Fruit fly (Drosophila melanogaster): ENCODE results near the gene CG8112.

CG8112 gene

dm6 chr3R:8746354-8746753, 33.6 kb downstream of the CG8112 start:
- TF ChIP-seq HLH106 (tag; optimal IDR thresholded peaks at IDR 0.05) (peak; percentile 76), N (GFP tag; optimal IDR thresholded peaks at IDR 0.05) (no peak), sv (GFP tag; optimal IDR thresholded peaks at IDR 0.05) (no peak), dmrt93B (GFP tag; optimal IDR thresholded peaks at IDR 0.05) (peak; percentile 41), psq (GFP tag; optimal IDR thresholded peaks at IDR 0.05) (peak; percentile 72), dl (GFP tag; optimal IDR thresholded peaks at IDR 0.05; ENCODE audit: insufficient read depth in 1 of 2, partially characterized antibody in 2 of 2) (no peak), CrebA (GFP tag; optimal IDR thresholded peaks at IDR 0.05; ENCODE audit: borderline replicate concordance) (no peak), Sp1 (GFP tag; optimal IDR thresholded peaks at IDR 0.05) (peak; percentile 71), brk (GFP tag; optimal IDR thresholded peaks at IDR 0.05) (peak; percentile 46), Myc (optimal IDR thresholded peaks at IDR 0.05) (no peak), fru (GFP tag; optimal IDR thresholded peaks at IDR 0.05) (peak; percentile 78), Abd-B (GFP tag; optimal IDR thresholded peaks at IDR 0.05) (no peak), pan (optimal IDR thresholded peaks at IDR 0.05) (no peak), Hr78 (GFP tag; optimal IDR thresholded peaks at IDR 0.05) (no peak), Vsx2 (GFP tag; optimal IDR thresholded peaks at IDR 0.05; ENCODE audit: partially characterized antibody) (no peak), h (GFP tag; optimal IDR thresholded peaks at IDR 0.05) (peak; percentile 72), OdsH (GFP tag; optimal IDR thresholded peaks at IDR 0.05) (peak; percentile 83), br (GFP tag; optimal IDR thresholded peaks at IDR 0.05) (peak; percentile 62), sage (GFP tag; optimal IDR thresholded peaks at IDR 0.05) (peak; percentile 63), Dif (GFP tag; optimal IDR thresholded peaks at IDR 0.05; ENCODE audit: partially characterized antibody) (no peak), Hr83 (GFP tag; optimal IDR thresholded peaks at IDR 0.05; ENCODE audit: poor library complexity, severe bottlenecking) (no peak), lola (GFP tag; optimal IDR thresholded peaks at IDR 0.05) (no peak), Rel (GFP tag; optimal IDR thresholded peaks at IDR 0.05) (no peak), Rel (tag; optimal IDR thresholded peaks at IDR 0.05) (no peak), Jra (GFP tag; optimal IDR thresholded peaks at IDR 0.05) (peak; percentile 22), Hnf4 (GFP tag; optimal IDR thresholded peaks at IDR 0.05) (peak; percentile 74), foxo (GFP tag; optimal IDR thresholded peaks at IDR 0.05) (peak in 1 of 2 experiments; percentile 82), GATAd (GFP tag; optimal IDR thresholded peaks at IDR 0.05) (no peak), CG32264 (GFP tag; optimal IDR thresholded peaks at IDR 0.05) (no peak), ey (GFP tag; optimal IDR thresholded peaks at IDR 0.05) (peak; percentile 62), woc (GFP tag; optimal IDR thresholded peaks at IDR 0.05) (peak; percentile 56), rgr (GFP tag; optimal IDR thresholded peaks at IDR 0.05) (peak; percentile 80)

DNA sequence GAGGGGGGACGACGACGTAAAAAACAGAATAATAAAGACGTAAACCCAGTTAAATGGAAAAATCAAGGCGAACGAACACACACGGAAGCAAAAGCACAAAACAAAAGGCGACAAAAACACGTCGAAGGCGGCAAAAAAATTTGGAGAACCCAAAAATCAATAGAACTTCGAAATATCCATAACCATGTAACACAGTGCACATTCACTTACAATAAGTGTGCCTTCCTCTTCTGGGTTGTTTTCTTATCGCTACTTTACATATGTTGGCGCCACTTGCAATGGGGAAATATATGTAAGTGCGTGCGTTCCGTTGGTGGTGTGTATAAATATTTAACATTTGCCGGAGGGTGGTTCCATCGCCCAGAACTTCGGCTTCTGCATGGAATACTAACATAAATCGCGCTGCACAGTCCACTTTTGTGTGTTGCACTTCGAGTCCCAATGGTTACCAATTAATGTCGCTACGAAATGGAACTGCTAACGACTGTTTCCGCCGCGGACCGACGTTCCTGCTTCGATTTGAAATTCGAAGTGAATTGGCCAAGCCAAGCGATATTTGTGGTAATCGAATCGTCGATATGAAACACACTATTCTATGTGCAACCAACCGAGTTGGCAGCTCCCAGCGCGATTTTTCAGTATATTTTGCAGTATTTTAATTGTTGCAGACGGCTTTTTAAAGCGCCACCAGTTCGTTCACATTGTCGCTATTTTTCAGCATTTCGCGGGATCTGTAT, 34.6 kb downstream of the CG8112 start, which contains the start of the genes CG9801 and Nasp:
Gene CG9801 (minus strand): TSS at position 542 of the 737 bp plus-strand sequence.
Gene Nasp (plus strand): TSS at position 665 of the 737 bp plus-strand sequence.
- no peak for TF ChIP-seq Rel (GFP tag; optimal IDR thresholded peaks at IDR 0.05)
- TF ChIP-seq Rel (tag; optimal IDR thresholded peaks at IDR 0.05), result peak; percentile 46
- TF ChIP-seq h (GFP tag; optimal IDR thresholded peaks at IDR 0.05), result peak; percentile 13
- no peak for TF ChIP-seq sv (GFP tag; optimal IDR thresholded peaks at IDR 0.05)
- peak; percentile 4 for TF ChIP-seq OdsH (GFP tag; optimal IDR thresholded peaks at IDR 0.05)
- peak; percentile 3 for TF ChIP-seq Hnf4 (GFP tag; optimal IDR thresholded peaks at IDR 0.05)
- peak; percentile 69 for TF ChIP-seq Hr83 (GFP tag; optimal IDR thresholded peaks at IDR 0.05; ENCODE audit: poor library complexity, severe bottlenecking)
- TF ChIP-seq HLH106 (tag; optimal IDR thresholded peaks at IDR 0.05), result peak; percentile 48
- TF ChIP-seq psq (GFP tag; optimal IDR thresholded peaks at IDR 0.05), result no peak
- TF ChIP-seq Abd-B (GFP tag; optimal IDR thresholded peaks at IDR 0.05), result no peak
- TF ChIP-seq pan (optimal IDR thresholded peaks at IDR 0.05), result no peak
- peak in 1 of 2 experiments; percentile 10 for TF ChIP-seq foxo (GFP tag; optimal IDR thresholded peaks at IDR 0.05)
- no peak for TF ChIP-seq brk (GFP tag; optimal IDR thresholded peaks at IDR 0.05)
- no peak for TF ChIP-seq fru (GFP tag; optimal IDR thresholded peaks at IDR 0.05)
- TF ChIP-seq Vsx2 (GFP tag; optimal IDR thresholded peaks at IDR 0.05; ENCODE audit: partially characterized antibody), result peak; percentile 26
- peak; percentile 26 for TF ChIP-seq Dif (GFP tag; optimal IDR thresholded peaks at IDR 0.05; ENCODE audit: partially characterized antibody)
- TF ChIP-seq br (GFP tag; optimal IDR thresholded peaks at IDR 0.05), result peak; percentile 10
- peak; percentile 18 for TF ChIP-seq Sp1 (GFP tag; optimal IDR thresholded peaks at IDR 0.05)
